Worm (Caenorhabditis elegans) whole organism, L1 larva: ENCODE measurements around the gene nspc-18.
A peak's percentile ranks its signal among the peaks of the same experiment; 100 is the strongest.

Experiments used
- C16A3.4 ChIP-seq: fragments of 150-350 bp; optimal IDR thresholded peaks from 2 replicates; lab custom pipeline; 2014; ENCODE audit warnings: missing biosample characterization, missing genetic modification characterization
- Y116A8C.19 ChIP-seq: sonication (generic microtip); optimal IDR thresholded peaks from 2 replicates; lab custom pipeline; 2016; ENCODE audit warnings: missing compliant biosample characterization, missing genetic modification characterization, borderline replicate concordance
- aly-2 ChIP-seq: fragments of 150-350 bp; optimal IDR thresholded peaks from 2 replicates; lab custom pipeline; 2014; ENCODE audit warnings: missing biosample characterization, missing genetic modification characterization
- ama-1 ChIP-seq: fragments of 150-350 bp; optimal IDR thresholded peaks from 2 replicates; lab custom pipeline; 2014
- blmp-1 ChIP-seq: fragments of 150-350 bp; optimal IDR thresholded peaks from 2 replicates; lab custom pipeline; 2014; ENCODE audit warnings: missing biosample characterization, missing genetic modification characterization
- ceh-82 ChIP-seq, 3 experiments: fragments of 150-350 bp in 1 of 3; sonication (generic microtip) in 2 of 3; optimal IDR thresholded peaks; 2 replicates each; lab custom pipeline; 2014 to 2017; ENCODE audit warnings: missing biosample characterization in 3 of 3, missing genetic modification characterization in 3 of 3
- ceh-88 ChIP-seq: fragments of 200-800 bp; sonication (Bioruptor generic); IDR thresholded peaks from 2 replicates; pipeline ENCODE4 v1.3.6; 2022; ENCODE audit warnings: missing genetic modification characterization, missing compliant biosample characterization
- ceh-90 ChIP-seq: sonication (generic microtip); optimal IDR thresholded peaks from 2 replicates; lab custom pipeline; 2016; ENCODE audit warnings: missing genetic modification characterization, missing compliant biosample characterization
- ces-1 ChIP-seq: fragments of 150-350 bp; optimal IDR thresholded peaks from 2 replicates; lab custom pipeline; 2014; ENCODE audit warnings: missing biosample characterization, missing genetic modification reagents, missing genetic modification characterization
- dsc-1 ChIP-seq: sonication (generic microtip); optimal IDR thresholded peaks from 2 replicates; lab custom pipeline; 2016; ENCODE audit warnings: mild to moderate bottlenecking, missing genetic modification characterization, missing compliant biosample characterization
- efl-1 ChIP-seq, 4 experiments: fragments of 150-350 bp; optimal IDR thresholded peaks in 3 of 4; peaks in 1 of 4; 1 replicate in 1 of 4; 2 replicates in 3 of 4; lab custom pipeline; 2014; ENCODE audit warnings: missing biosample characterization in 2 of 4, missing genetic modification characterization in 2 of 4, missing genetic modification reagents in 2 of 4
- efl-3 ChIP-seq: fragments of 200-800 bp; sonication (Bioruptor generic); optimal IDR thresholded peaks from 2 replicates; lab custom pipeline; 2018; ENCODE audit warnings: mild to moderate bottlenecking, missing genetic modification characterization, missing compliant biosample characterization
- egl-27 ChIP-seq, 2 experiments: fragments of 150-350 bp in 1 of 2; sonication (generic microtip); optimal IDR thresholded peaks; 3 replicates each; lab custom pipeline; 2017 to 2018; ENCODE audit warnings: missing biosample characterization in 2 of 2, missing genetic modification characterization in 2 of 2, missing genetic modification reagents in 2 of 2
- elt-2 ChIP-seq: sonication (generic microtip); optimal IDR thresholded peaks from 2 replicates; lab custom pipeline; 2016; ENCODE audit warnings: missing genetic modification characterization, mild to moderate bottlenecking, inconsistent platforms, missing compliant biosample characterization, missing genetic modification reagents
- fkh-4 ChIP-seq: sonication (generic microtip); optimal IDR thresholded peaks from 2 replicates; lab custom pipeline; 2016; ENCODE audit warnings: missing compliant biosample characterization, missing genetic modification characterization, borderline replicate concordance
- fos-1 ChIP-seq: fragments of 150-350 bp; optimal IDR thresholded peaks from 2 replicates; lab custom pipeline; 2014; ENCODE audit warnings: missing biosample characterization, missing genetic modification characterization
- hlh-17 ChIP-seq: fragments of 200-800 bp; sonication (Bioruptor generic); optimal IDR thresholded peaks from 2 replicates; lab custom pipeline; 2018; ENCODE audit warnings: missing genetic modification characterization, mild to moderate bottlenecking, missing compliant biosample characterization, moderate library complexity, borderline replicate concordance
- hlh-4 ChIP-seq: sonication (generic microtip); optimal IDR thresholded peaks from 2 replicates; lab custom pipeline; 2016; ENCODE audit warnings: mild to moderate bottlenecking, missing genetic modification characterization, missing compliant biosample characterization
- hpl-2 ChIP-seq: fragments of 150-350 bp; optimal IDR thresholded peaks from 2 replicates; lab custom pipeline; 2014; ENCODE audit warnings: missing biosample characterization, missing genetic modification reagents, missing genetic modification characterization
- irx-1 ChIP-seq: sonication (generic microtip); optimal IDR thresholded peaks from 2 replicates; lab custom pipeline; 2016; ENCODE audit warnings: missing genetic modification characterization, missing compliant biosample characterization
- isw-1 ChIP-seq: fragments of 200-800 bp; sonication (Bioruptor generic); IDR thresholded peaks from 2 replicates; pipeline ENCODE4 v1.3.6; 2022; ENCODE audit warnings: missing genetic modification characterization, missing compliant biosample characterization
- jun-1 ChIP-seq: fragments of 150-350 bp; optimal IDR thresholded peaks from 2 replicates; lab custom pipeline; 2014; ENCODE audit warnings: missing biosample characterization, missing genetic modification reagents, missing genetic modification characterization
- lin-13 ChIP-seq: fragments of 150-350 bp; optimal IDR thresholded peaks from 2 replicates; lab custom pipeline; 2014; ENCODE audit warnings: missing biosample characterization, missing genetic modification reagents, missing genetic modification characterization
- lin-14 ChIP-seq: fragments of 200-800 bp; sonication (Bioruptor generic); optimal IDR thresholded peaks from 2 replicates; lab custom pipeline; 2018; ENCODE audit warnings: mild to moderate bottlenecking, missing genetic modification characterization, moderate library complexity, missing compliant biosample characterization
- lin-15B ChIP-seq: fragments of 150-350 bp; sonication (generic microtip); optimal IDR thresholded peaks from 3 replicates; lab custom pipeline; 2014; ENCODE audit warnings: missing biosample characterization, missing genetic modification characterization
- lin-35 ChIP-seq, 2 experiments: fragments of 150-350 bp; optimal IDR thresholded peaks; 2 replicates each; lab custom pipeline; 2014; ENCODE audit warnings: missing biosample characterization in 2 of 2, missing genetic modification characterization in 2 of 2, missing genetic modification reagents in 2 of 2
- lin-39 ChIP-seq: fragments of 150-350 bp; optimal IDR thresholded peaks from 2 replicates; lab custom pipeline; 2014; ENCODE audit warnings: missing biosample characterization, missing genetic modification reagents, missing genetic modification characterization
- lir-3 ChIP-seq: sonication (generic microtip); optimal IDR thresholded peaks from 2 replicates; lab custom pipeline; 2016; ENCODE audit warnings: mild to moderate bottlenecking, missing genetic modification characterization, moderate library complexity, missing compliant biosample characterization; ENCODE audit not compliant: poor library complexity
- lsy-2 ChIP-seq, 2 experiments: fragments of 150-350 bp; optimal IDR thresholded peaks; 2 replicates each; lab custom pipeline; 2014; ENCODE audit warnings: missing biosample characterization in 2 of 2, missing genetic modification characterization in 2 of 2
- mab-9 ChIP-seq: fragments of 200-800 bp; sonication (Bioruptor generic); IDR thresholded peaks from 2 replicates; pipeline ENCODE4 v1.3.6; 2022; ENCODE audit warnings: missing genetic modification reagents, missing genetic modification characterization, missing compliant biosample characterization
- mdl-1 ChIP-seq, 2 experiments: fragments of 150-350 bp; optimal IDR thresholded peaks; 2 replicates each; lab custom pipeline; 2014 to 2017; ENCODE audit warnings: missing biosample characterization in 2 of 2, missing genetic modification characterization in 2 of 2, inconsistent platforms in 1 of 2
- mef-2 ChIP-seq: fragments of 150-350 bp; optimal IDR thresholded peaks from 2 replicates; lab custom pipeline; 2014; ENCODE audit warnings: missing biosample characterization, missing genetic modification characterization
- nhr-11 ChIP-seq: fragments of 150-350 bp; optimal IDR thresholded peaks from 2 replicates; lab custom pipeline; 2014; ENCODE audit warnings: missing biosample characterization, missing genetic modification characterization
- nhr-12 ChIP-seq: sonication (generic microtip); optimal IDR thresholded peaks from 2 replicates; lab custom pipeline; 2017; ENCODE audit warnings: missing biosample characterization, missing genetic modification characterization
- nhr-19 ChIP-seq: fragments of 200-800 bp; sonication (Bioruptor generic); conservative IDR thresholded peaks from 2 replicates; pipeline ENCODE4 v1.3.6; 2022; ENCODE audit warnings: missing genetic modification characterization, missing compliant biosample characterization
- nhr-47 ChIP-seq: sonication (generic microtip); optimal IDR thresholded peaks from 2 replicates; lab custom pipeline; 2016; ENCODE audit warnings: mild to moderate bottlenecking, missing genetic modification characterization, moderate library complexity, missing compliant biosample characterization
- nhr-84 ChIP-seq: sonication (generic microtip); optimal IDR thresholded peaks from 2 replicates; lab custom pipeline; 2017; ENCODE audit warnings: missing biosample characterization, missing genetic modification characterization
- nhr-85 ChIP-seq: sonication (generic microtip); peaks from one replicate; lab custom pipeline; 2016; ENCODE audit warnings: missing genetic modification characterization, inconsistent platforms, missing compliant biosample characterization
- skn-1 ChIP-seq: fragments of 150-350 bp; optimal IDR thresholded peaks from 2 replicates; lab custom pipeline; 2014; ENCODE audit warnings: missing biosample characterization, missing genetic modification characterization
- snpc-4 ChIP-seq: fragments of 150-350 bp; optimal IDR thresholded peaks from 2 replicates; lab custom pipeline; 2014; ENCODE audit warnings: missing biosample characterization, missing genetic modification characterization
- snu-23 ChIP-seq: sonication (generic microtip); optimal IDR thresholded peaks from 2 replicates; lab custom pipeline; 2016; ENCODE audit warnings: missing genetic modification characterization, missing compliant biosample characterization
- swsn-7 ChIP-seq: sonication (generic microtip); optimal IDR thresholded peaks from 2 replicates; lab custom pipeline; 2016; ENCODE audit warnings: missing genetic modification characterization, missing compliant biosample characterization
- tbx-2 ChIP-seq: sonication (generic microtip); optimal IDR thresholded peaks from 2 replicates; lab custom pipeline; 2016; ENCODE audit warnings: missing genetic modification characterization, missing compliant biosample characterization
- unc-62 ChIP-seq: fragments of 150-350 bp; optimal IDR thresholded peaks from 2 replicates; lab custom pipeline; 2014; ENCODE audit warnings: missing biosample characterization, missing genetic modification reagents, missing genetic modification characterization
- unc-86 ChIP-seq: sonication (generic microtip); optimal IDR thresholded peaks from 2 replicates; lab custom pipeline; 2016; ENCODE audit warnings: missing genetic modification characterization, missing compliant biosample characterization
- unc-98 ChIP-seq: fragments of 200-800 bp; sonication (Bioruptor generic); IDR thresholded peaks from 2 replicates; pipeline ENCODE4 v1.3.6; 2022; ENCODE audit warnings: missing genetic modification characterization, missing compliant biosample characterization
- vab-15 ChIP-seq: sonication (generic microtip); optimal IDR thresholded peaks from 2 replicates; lab custom pipeline; 2017; ENCODE audit warnings: missing genotype, mild to moderate bottlenecking, missing genetic modification characterization, missing compliant biosample characterization
- zag-1 ChIP-seq: fragments of 150-350 bp; optimal IDR thresholded peaks from 2 replicates; lab custom pipeline; 2014; ENCODE audit warnings: missing biosample characterization, missing genetic modification characterization
- zip-4 ChIP-seq: fragments of 200-800 bp; sonication (Bioruptor generic); optimal IDR thresholded peaks from 2 replicates; lab custom pipeline; 2018; ENCODE audit warnings: mild to moderate bottlenecking, missing genetic modification characterization, moderate library complexity, missing compliant biosample characterization
- ztf-11 ChIP-seq, 2 experiments: sonication (generic microtip); optimal IDR thresholded peaks; 2 replicates each; lab custom pipeline; 2016 to 2017; ENCODE audit warnings: missing genetic modification characterization in 2 of 2, missing biosample characterization in 1 of 2, missing compliant biosample characterization in 1 of 2
- ztf-4 ChIP-seq: fragments of 150-350 bp; optimal IDR thresholded peaks from 2 replicates; lab custom pipeline; 2014; ENCODE audit warnings: missing biosample characterization, missing genetic modification characterization

Gene nspc-18

ce11 chrX:14490486-14490885 lies 37.0 kb downstream of the nspc-18 start:
- no peak for TF ChIP-seq nhr-11
- no peak for TF ChIP-seq vab-15 (tag; lab: Kevin White, UChicago)
- TF ChIP-seq C16A3.4: no peak
- TF ChIP-seq ama-1 (lab: Kevin White, UChicago): no peak
- TF ChIP-seq unc-86 (tag; lab: Kevin White, UChicago): no peak
- TF ChIP-seq ceh-90: no peak
- TF ChIP-seq fos-1 (tag; lab: Kevin White, UChicago): no peak
- no peak for TF ChIP-seq unc-62 (GFP tag; lab: Kevin White, UChicago)
- no peak for TF ChIP-seq lsy-2 (tag; optimal IDR thresholded peaks at IDR 0.05; lab: Kevin White, UChicago)
- TF ChIP-seq skn-1 (tag; lab: Kevin White, UChicago): no peak
- TF ChIP-seq ztf-11 (tag; optimal IDR thresholded peaks at IDR 0.05; lab: Kevin White, UChicago): no peak
- TF ChIP-seq dsc-1 (tag; lab: Kevin White, UChicago): no peak
- no peak for TF ChIP-seq zag-1
- TF ChIP-seq snpc-4 (tag; lab: Kevin White, UChicago): no peak
- TF ChIP-seq lin-14 (GFP tag; lab: Kevin White, UChicago): no peak
- no peak for TF ChIP-seq nhr-47 (tag; lab: Kevin White, UChicago)
- no peak for TF ChIP-seq jun-1 (tag; lab: Kevin White, UChicago)
- no peak for TF ChIP-seq lin-39 (tag; lab: Kevin White, UChicago)
- no peak for TF ChIP-seq ceh-88
- TF ChIP-seq mdl-1 (tag; optimal IDR thresholded peaks at IDR 0.05; lab: Kevin White, UChicago): no peak

ce11 chrX:14489945-14490344 lies 37.5 kb downstream of the nspc-18 start, which contains the start of gene his-24:
Gene his-24, plus strand, starts transcription at chrX:14490094.
- TF ChIP-seq mab-9 (GFP tag; lab: Robert Waterston, UW) (peak; percentile 65), isw-1 (GFP tag; lab: Robert Waterston, UW) (no peak; the same call in 1 of the 2 replicates), zag-1 (no peak), mef-2 (tag; lab: Kevin White, UChicago) (no peak), elt-2 (tag; lab: Kevin White, UChicago) (no peak), nhr-11 (no peak), efl-1 (optimal IDR thresholded peaks at IDR 0.05; lab: Kevin White, UChicago) (peak; percentile 46 to 48), efl-1 (GFP tag; optimal IDR thresholded peaks at IDR 0.05 in 1 of 2; lab: Kevin White, UChicago) (peak in 1 of 2 experiments; percentile 53), C16A3.4 (peak; percentile 80), hlh-17 (GFP tag; lab: Kevin White, UChicago) (no peak), lsy-2 (tag; optimal IDR thresholded peaks at IDR 0.05; lab: Kevin White, UChicago) (peak; percentile 52 to 66), ztf-4 (no peak), egl-27 (tag; optimal IDR thresholded peaks at IDR 0.05; lab: Kevin White, UChicago) (no peak), unc-86 (tag; lab: Kevin White, UChicago) (peak; percentile 51), lin-13 (peak; percentile 52), Y116A8C.19 (tag; lab: Kevin White, UChicago) (no peak), snu-23 (peak; percentile 73), aly-2 (tag; lab: Kevin White, UChicago) (no peak), lir-3 (tag; lab: Kevin White, UChicago) (no peak), hlh-4 (tag; lab: Kevin White, UChicago) (no peak), nhr-85 (tag; lab: Kevin White, UChicago) (peak; percentile 85), efl-3 (GFP tag; lab: Kevin White, UChicago) (peak; percentile 39), tbx-2 (tag; lab: Kevin White, UChicago) (peak; percentile 72), unc-98 (GFP tag; lab: Robert Waterston, UW) (no peak), fos-1 (tag; lab: Kevin White, UChicago) (peak; percentile 12), lin-35 (GFP tag; optimal IDR thresholded peaks at IDR 0.05; lab: Kevin White, UChicago) (peak; percentile 39 to 73), irx-1 (peak; percentile 64), ces-1 (GFP tag; lab: Kevin White, UChicago) (no peak), dsc-1 (tag; lab: Kevin White, UChicago) (peak; percentile 58), fkh-4 (tag; lab: Kevin White, UChicago) (no peak), vab-15 (tag; lab: Kevin White, UChicago) (peak; percentile 40), ceh-90 (no peak), swsn-7 (peak; percentile 97), blmp-1 (tag; lab: Kevin White, UChicago) (peak; percentile 5), nhr-19 (GFP tag; lab: Robert Waterston, UW) (peak; percentile 75), nhr-12 (tag; lab: Kevin White, UChicago) (no peak), zip-4 (GFP tag; lab: Kevin White, UChicago) (no peak), hpl-2 (GFP tag; lab: Kevin White, UChicago) (no peak), ceh-82 (tag; optimal IDR thresholded peaks at IDR 0.05; lab: Kevin White, UChicago) (peak; percentile 45 to 87 (median 48)), lin-15B (no peak), nhr-84 (no peak)
